Fruit fly (Drosophila melanogaster) whole organism, embryonic: ENCODE data around the gene mthl14.

Experiments
- Antp ChIP-seq: fragments of 200-800 bp; sonication (Bioruptor generic); optimal IDR thresholded peaks from 3 replicates; lab custom pipeline; 2016; ENCODE audit warnings: missing biosample characterization, missing genetic modification characterization
- B-H2 ChIP-seq: fragments of 200-800 bp; sonication (Bioruptor generic); optimal IDR thresholded peaks from 2 replicates; lab custom pipeline; 2018; ENCODE audit warnings: missing biosample characterization, mild to moderate bottlenecking, missing genetic modification characterization
- CG11560 ChIP-seq: fragments of 200-800 bp; sonication (Bioruptor generic); IDR thresholded peaks from 3 replicates; pipeline ENCODE4 v1.3.6; 2022; ENCODE audit warnings: missing biosample characterization, missing genetic modification characterization
- CG12659 ChIP-seq: fragments of 200-800 bp; sonication (Bioruptor generic); optimal IDR thresholded peaks from 3 replicates; lab custom pipeline; 2017; ENCODE audit warnings: mild to moderate bottlenecking, missing biosample characterization, missing genetic modification reagents, missing genetic modification characterization
- CG13775 ChIP-seq: fragments of 200-800 bp; sonication (Bioruptor generic); optimal IDR thresholded peaks from 3 replicates; lab custom pipeline; 2017; ENCODE audit warnings: missing biosample characterization, mild to moderate bottlenecking, missing genetic modification characterization
- CG1603 ChIP-seq: fragments of 200-800 bp; sonication (Bioruptor generic); optimal IDR thresholded peaks from 2 replicates; lab custom pipeline; 2019; ENCODE audit warnings: missing biosample characterization, mild to moderate bottlenecking, missing genetic modification characterization, moderate library complexity
- CG1832 ChIP-seq: fragments of 200-800 bp; sonication (Bioruptor generic); optimal IDR thresholded peaks from 2 replicates; lab custom pipeline; 2017; ENCODE audit warnings: missing biosample characterization, mild to moderate bottlenecking, missing genetic modification characterization, inconsistent platforms
- CG18476 ChIP-seq: fragments of 200-800 bp; sonication (Bioruptor generic); optimal IDR thresholded peaks from 2 replicates; lab custom pipeline; 2016; ENCODE audit warnings: missing biosample characterization, mild to moderate bottlenecking, missing genetic modification characterization
- CG18619 ChIP-seq: fragments of 200-800 bp; sonication (Bioruptor generic); optimal IDR thresholded peaks from 3 replicates; lab custom pipeline; 2017; ENCODE audit warnings: missing biosample characterization, mild to moderate bottlenecking, missing genetic modification characterization
- CG2678 ChIP-seq: fragments of 200-800 bp; sonication (Bioruptor generic); optimal IDR thresholded peaks from 3 replicates; lab custom pipeline; 2019; ENCODE audit warnings: missing biosample characterization, mild to moderate bottlenecking, missing genetic modification characterization, moderate library complexity
- CG4854 ChIP-seq: fragments of 200-800 bp; sonication (Bioruptor generic); optimal IDR thresholded peaks from 2 replicates; lab custom pipeline; 2016; ENCODE audit warnings: missing biosample characterization, missing genetic modification characterization, inconsistent platforms
- CG6272 ChIP-seq: fragments of 200-800 bp; sonication (Bioruptor generic); IDR thresholded peaks from 2 replicates; pipeline ENCODE4 v1.3.6; 2022; ENCODE audit warnings: missing biosample characterization, missing genetic modification characterization
- CG8388 ChIP-seq: fragments of 200-800 bp; sonication (Bioruptor generic); optimal IDR thresholded peaks from 2 replicates; lab custom pipeline; 2019; ENCODE audit warnings: missing biosample characterization, mild to moderate bottlenecking, missing genetic modification characterization, moderate library complexity
- CG8478 ChIP-seq: fragments of >200 bp; optimal IDR thresholded peaks from 2 replicates; lab custom pipeline; 2018
- CG9932 ChIP-seq: fragments of 200-800 bp; sonication (Bioruptor generic); IDR thresholded peaks from 2 replicates; pipeline ENCODE4 v1.3.6; 2022; ENCODE audit warnings: missing biosample characterization, missing genetic modification characterization
- D19A ChIP-seq: fragments of 200-800 bp; optimal IDR thresholded peaks from 3 replicates; lab custom pipeline; 2019; ENCODE audit warnings: missing biosample characterization, mild to moderate bottlenecking, missing genetic modification characterization, moderate library complexity
- Dbx ChIP-seq: fragments of 200-800 bp; sonication (Bioruptor generic); IDR thresholded peaks from 3 replicates; pipeline ENCODE4 v1.3.6; 2022; ENCODE audit warnings: missing biosample characterization, missing genetic modification characterization
- Doc3 ChIP-seq: fragments of 200-800 bp; sonication (Bioruptor generic); IDR thresholded peaks from 3 replicates; pipeline ENCODE4 v1.3.6; 2022; ENCODE audit warnings: missing biosample characterization, missing genetic modification characterization; ENCODE audit not compliant: partially characterized antibody
- Drgx ChIP-seq: fragments of 200-800 bp; sonication (Bioruptor generic); IDR thresholded peaks from 2 replicates; pipeline ENCODE4 v1.3.6; 2022; ENCODE audit warnings: missing biosample characterization, missing genetic modification characterization
- Fer1 ChIP-seq: fragments of 200-800 bp; sonication (Bioruptor generic); optimal IDR thresholded peaks from 2 replicates; lab custom pipeline; 2017; ENCODE audit warnings: missing biosample characterization, mild to moderate bottlenecking, missing genetic modification characterization
- Hmx ChIP-seq: fragments of 200-800 bp; sonication (Bioruptor generic); optimal IDR thresholded peaks from 2 replicates; lab custom pipeline; 2016; ENCODE audit warnings: missing biosample characterization, missing genetic modification characterization
- Hr39 ChIP-seq: fragments of >200 bp; optimal IDR thresholded peaks from 2 replicates; lab custom pipeline; 2017
- Hr51 ChIP-seq, 2 experiments: fragments of 200-800 bp; sonication (Bioruptor generic); optimal IDR thresholded peaks; 2 replicates in 1 of 2; 3 replicates in 1 of 2; lab custom pipeline; 2016 to 2018; ENCODE audit warnings: missing biosample characterization in 2 of 2, missing genetic modification characterization in 2 of 2, mild to moderate bottlenecking in 1 of 2, moderate library complexity in 1 of 2
- Hsf ChIP-seq: fragments of 200-800 bp; sonication (Bioruptor generic); optimal IDR thresholded peaks from 3 replicates; lab custom pipeline; 2016; ENCODE audit warnings: missing biosample characterization, missing genetic modification characterization
- Lim3 ChIP-seq: fragments of 200-800 bp; sonication (Bioruptor generic); IDR thresholded peaks from 2 replicates; pipeline ENCODE4 v1.3.6; 2022; ENCODE audit warnings: missing biosample characterization, missing genetic modification characterization
- MESR4 ChIP-seq: fragments of 200-800 bp; sonication (Bioruptor generic); optimal IDR thresholded peaks from 2 replicates; lab custom pipeline; 2018; ENCODE audit warnings: missing biosample characterization, mild to moderate bottlenecking, missing genetic modification characterization, moderate library complexity
- Opbp ChIP-seq: fragments of 200-800 bp; sonication (Bioruptor generic); IDR thresholded peaks from 3 replicates; pipeline ENCODE4 v1.3.6; 2022; ENCODE audit warnings: missing biosample characterization, missing genetic modification characterization; ENCODE audit not compliant: partially characterized antibody
- Pdp1 ChIP-seq, 2 experiments: fragments of 200-800 bp; sonication (Bioruptor generic); optimal IDR thresholded peaks; 3 replicates each; lab custom pipeline; 2016; ENCODE audit warnings: missing biosample characterization in 2 of 2, missing genetic modification characterization in 2 of 2, mild to moderate bottlenecking in 1 of 2, moderate library complexity in 1 of 2
- Sin3A ChIP-seq: fragments of >200 bp; optimal IDR thresholded peaks from 2 replicates; lab custom pipeline; 2018
- Xrp1 ChIP-seq: fragments of 200-800 bp; sonication (Bioruptor generic); IDR thresholded peaks from 2 replicates; pipeline ENCODE4 v1.3.6; 2022; ENCODE audit warnings: missing biosample characterization, missing genetic modification characterization
- bowl ChIP-seq: fragments of 200-800 bp; sonication (Bioruptor generic); IDR thresholded peaks from 2 replicates; pipeline ENCODE4 v1.3.6; 2022; ENCODE audit warnings: missing biosample characterization, missing genetic modification characterization
- cas ChIP-seq: fragments of 200-800 bp; sonication (Bioruptor generic); IDR thresholded peaks from 2 replicates; pipeline ENCODE4 v1.3.6; 2022; ENCODE audit warnings: missing biosample characterization, missing genetic modification characterization
- crol ChIP-seq: fragments of 200-800 bp; sonication (Bioruptor generic); IDR thresholded peaks from 2 replicates; pipeline ENCODE4 v1.3.6; 2022; ENCODE audit warnings: missing biosample characterization, missing genetic modification characterization
- gfzf ChIP-seq: fragments of 200-800 bp; sonication (Bioruptor generic); optimal IDR thresholded peaks from 2 replicates; lab custom pipeline; 2016; ENCODE audit warnings: missing biosample characterization, mild to moderate bottlenecking, missing genetic modification characterization, moderate library complexity
- kah ChIP-seq: fragments of 200-800 bp; sonication (Bioruptor generic); optimal IDR thresholded peaks from 2 replicates; lab custom pipeline; 2018; ENCODE audit warnings: missing biosample characterization, mild to moderate bottlenecking, missing genetic modification characterization
- ken ChIP-seq: fragments of 200-800 bp; sonication (Bioruptor generic); IDR thresholded peaks from 3 replicates; pipeline ENCODE4 v1.3.6; 2022; ENCODE audit warnings: missing biosample characterization, missing genetic modification characterization
- lbe ChIP-seq: fragments of 200-800 bp; sonication (Bioruptor generic); optimal IDR thresholded peaks from 2 replicates; lab custom pipeline; 2016; ENCODE audit warnings: missing biosample characterization, mild to moderate bottlenecking, missing genetic modification characterization
- lola ChIP-seq, 3 experiments: fragments of >200 bp in 2 of 3; fragments of 200-800 bp in 1 of 3; sonication (Bioruptor generic) in 1 of 3; optimal IDR thresholded peaks; 2 replicates each; lab custom pipeline; 2017 to 2019; ENCODE audit warnings: missing biosample characterization in 3 of 3, missing genetic modification characterization in 3 of 3, mild to moderate bottlenecking in 1 of 3, moderate library complexity in 1 of 3
- lov ChIP-seq, 2 experiments: fragments of 200-800 bp in 1 of 2; fragments of >200 bp in 1 of 2; sonication (Bioruptor generic) in 1 of 2; IDR thresholded peaks in 1 of 2; optimal IDR thresholded peaks in 1 of 2; 2 replicates in 1 of 2; 3 replicates in 1 of 2; pipeline versions ENCODE4 v1.3.6 to Lab custom; 2017 to 2022; ENCODE audit warnings: missing biosample characterization in 1 of 2, missing genetic modification characterization in 1 of 2
- luna ChIP-seq: fragments of 200-800 bp; sonication (Bioruptor generic); optimal IDR thresholded peaks from 2 replicates; lab custom pipeline; 2016; ENCODE audit warnings: missing biosample characterization, missing genetic modification characterization
- nau ChIP-seq: fragments of 200-800 bp; sonication (Bioruptor generic); optimal IDR thresholded peaks from 3 replicates; lab custom pipeline; 2017; ENCODE audit warnings: missing biosample characterization, mild to moderate bottlenecking, missing genetic modification characterization, missing genetic modification reagents
- odd ChIP-seq: fragments of 200-800 bp; sonication (Bioruptor generic); optimal IDR thresholded peaks from 2 replicates; lab custom pipeline; 2017; ENCODE audit warnings: missing biosample characterization, mild to moderate bottlenecking, missing genetic modification characterization
- onecut ChIP-seq: fragments of 200-800 bp; sonication (Bioruptor generic); IDR thresholded peaks from 2 replicates; pipeline ENCODE4 v1.3.6; 2022; ENCODE audit warnings: missing biosample characterization, missing genetic modification characterization
- pzg ChIP-seq: fragments of 200-800 bp; sonication (Bioruptor generic); optimal IDR thresholded peaks from 3 replicates; lab custom pipeline; 2018; ENCODE audit warnings: missing biosample characterization, mild to moderate bottlenecking, missing genetic modification characterization, moderate library complexity
- ranshi ChIP-seq: fragments of 200-800 bp; sonication (Bioruptor generic); IDR thresholded peaks from 2 replicates; pipeline ENCODE4 v1.3.6; 2022; ENCODE audit warnings: missing biosample characterization, missing genetic modification characterization
- schlank ChIP-seq: fragments of 200-800 bp; sonication (Bioruptor generic); optimal IDR thresholded peaks from 2 replicates; lab custom pipeline; 2018; ENCODE audit warnings: missing biosample characterization, mild to moderate bottlenecking, missing genetic modification characterization
- slou ChIP-seq: fragments of 200-800 bp; sonication (Bioruptor generic); optimal IDR thresholded peaks from 3 replicates; lab custom pipeline; 2016; ENCODE audit warnings: missing biosample characterization, missing genetic modification characterization
- tll ChIP-seq, 2 experiments: fragments of 200-800 bp in 1 of 2; fragments of >200 bp in 1 of 2; sonication (Bioruptor generic) in 1 of 2; optimal IDR thresholded peaks; 2 replicates each; lab custom pipeline; 2017 to 2019; ENCODE audit warnings: missing biosample characterization in 2 of 2, missing genetic modification characterization in 2 of 2, mild to moderate bottlenecking in 1 of 2, moderate library complexity in 1 of 2
- unpg ChIP-seq: fragments of 200-800 bp; sonication (Bioruptor generic); optimal IDR thresholded peaks from 3 replicates; lab custom pipeline; 2018; ENCODE audit warnings: missing biosample characterization, mild to moderate bottlenecking, missing genetic modification characterization, moderate library complexity
- wdn ChIP-seq: fragments of 200-800 bp; sonication (Bioruptor generic); IDR thresholded peaks from 2 replicates; pipeline ENCODE4 v1.3.6; 2022; ENCODE audit warnings: missing biosample characterization, missing genetic modification characterization
- zen2 ChIP-seq: fragments of 200-800 bp; sonication (Bioruptor generic); IDR thresholded peaks from 3 replicates; pipeline ENCODE4 v1.3.6; 2022; ENCODE audit warnings: missing biosample characterization, missing genetic modification characterization; ENCODE audit not compliant: partially characterized antibody

Gene mthl14

DNA sequence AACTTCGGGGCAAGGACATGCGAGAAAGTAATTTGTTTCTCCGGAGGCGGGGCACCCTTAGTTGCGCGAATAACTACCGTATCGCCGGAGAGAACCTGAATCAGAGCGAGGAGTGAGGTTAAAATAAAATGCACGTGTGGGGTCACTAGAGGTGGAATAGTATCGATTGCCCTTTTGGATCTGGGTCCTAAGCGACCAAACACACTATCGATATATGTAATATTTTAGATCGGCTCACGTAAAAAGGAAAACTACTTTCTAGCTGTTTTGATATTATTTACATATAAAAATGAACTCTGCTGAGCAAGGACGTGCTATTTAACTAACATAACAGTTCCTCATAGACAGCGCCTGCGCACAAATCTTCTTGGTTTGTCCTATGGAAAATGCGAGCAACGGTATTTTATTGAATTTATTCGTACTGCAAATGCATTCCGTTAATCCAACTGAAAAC lies 15.5 kb downstream of the mthl14 start (continued):
- TF ChIP-seq onecut (peak; percentile 19; the same call in 1 of the 2 replicates), pzg (GFP tag; lab: Kevin White, UChicago) (peak; percentile 69), lov (optimal IDR thresholded peaks at IDR 0.05; lab: Kevin White, UChicago) (no peak), lov (GFP tag; IDR thresholded peaks at IDR 0.05; lab: Robert Waterston, UW) (no peak), Dbx (peak; percentile 47; the same call in 1 of the 3 replicates), Fer1 (no peak), tll (GFP tag; optimal IDR thresholded peaks at IDR 0.05; lab: Kevin White, UChicago) (no peak), nau (GFP tag; lab: Kevin White, UChicago) (no peak), Xrp1 (GFP tag; lab: Robert Waterston, UW) (no peak), ken (no peak), wdn (no peak), ranshi (no peak), B-H2 (GFP tag; lab: Kevin White, UChicago) (peak; percentile 13), luna (GFP tag; lab: Kevin White, UChicago) (no peak), CG18619 (no peak), CG2678 (tag; lab: Kevin White, UChicago) (no peak), schlank (tag; lab: Kevin White, UChicago) (no peak), CG12659 (peak; percentile 34), unpg (no peak), Opbp (peak; percentile 84), CG1603 (tag; lab: Kevin White, UChicago) (peak; percentile 26), Doc3 (GFP tag; lab: Robert Waterston, UW) (peak; percentile 73; the same call in 2 of the 3 replicates), CG4854 (GFP tag; lab: Kevin White, UChicago) (no peak), gfzf (GFP tag; lab: Kevin White, UChicago) (no peak), CG8388 (no peak), Hsf (GFP tag; lab: Kevin White, UChicago) (no peak), D19A (tag; lab: Kevin White, UChicago) (no peak), odd (GFP tag; lab: Kevin White, UChicago) (no peak), lola (GFP tag; optimal IDR thresholded peaks at IDR 0.05; lab: Kevin White, UChicago) (no peak), CG6272 (GFP tag; lab: Robert Waterston, UW) (no peak), Hr51 (GFP tag; optimal IDR thresholded peaks at IDR 0.05; lab: Kevin White, UChicago) (no peak), CG11560 (tag; lab: Robert Waterston, UW) (no peak), CG18476 (GFP tag; lab: Kevin White, UChicago) (no peak), Drgx (no peak), crol (GFP tag; lab: Robert Waterston, UW) (no peak), CG13775 (GFP tag; lab: Kevin White, UChicago) (no peak), cas (no peak), Sin3A (peak; percentile 18), CG1832 (GFP tag; lab: Kevin White, UChicago) (no peak), Lim3 (GFP tag; lab: Robert Waterston, UW) (no peak), kah (GFP tag; lab: Kevin White, UChicago) (no peak), CG9932 (GFP tag; lab: Robert Waterston, UW) (peak; percentile 32; the same call in 1 of the 2 replicates), Pdp1 (GFP tag; optimal IDR thresholded peaks at IDR 0.05; lab: Kevin White, UChicago) (peak in 1 of 2 experiments; percentile 63), Hmx (GFP tag; lab: Kevin White, UChicago) (no peak), lbe (GFP tag; lab: Kevin White, UChicago) (no peak), CG8478 (lab: Kevin White, UChicago) (no peak), zen2 (GFP tag; lab: Robert Waterston, UW) (peak; percentile 84), Hr39 (lab: Kevin White, UChicago) (no peak), Antp (GFP tag; lab: Kevin White, UChicago) (no peak), slou (GFP tag; lab: Kevin White, UChicago) (no peak), MESR4 (GFP tag; lab: Kevin White, UChicago) (peak; percentile 88), bowl (GFP tag; lab: Robert Waterston, UW) (no peak)
